Worm (Caenorhabditis elegans) whole organism, late embryonic: ENCODE results near the gene nhr-204.

Experiments used
- C08G9.2 ChIP-seq: sonication (generic microtip); optimal IDR thresholded peaks from 2 replicates; lab custom pipeline; 2016; ENCODE audit warnings: mild to moderate bottlenecking, missing genetic modification characterization, moderate library complexity, missing compliant biosample characterization
- C38D4.7 ChIP-seq: fragments of 200-800 bp; sonication (Bioruptor generic); optimal IDR thresholded peaks from 2 replicates; lab custom pipeline; 2018; ENCODE audit warnings: mild to moderate bottlenecking, missing genetic modification characterization, moderate library complexity, missing compliant biosample characterization
- K02D7.2 ChIP-seq: sonication (generic microtip); optimal IDR thresholded peaks from 2 replicates; lab custom pipeline; 2017; ENCODE audit warnings: mild to moderate bottlenecking, missing genetic modification characterization, missing compliant biosample characterization
- T23F11.4 ChIP-seq: fragments of 200-800 bp; sonication (Bioruptor generic); optimal IDR thresholded peaks from 2 replicates; lab custom pipeline; 2018; ENCODE audit warnings: mild to moderate bottlenecking, missing genetic modification characterization, missing compliant biosample characterization
- Y22D7AL.16 ChIP-seq: sonication (generic microtip); optimal IDR thresholded peaks from 2 replicates; lab custom pipeline; 2016; ENCODE audit warnings: missing genetic modification characterization, missing compliant biosample characterization
- ahr-1 ChIP-seq: sonication (generic microtip); optimal IDR thresholded peaks from 2 replicates; lab custom pipeline; 2016; ENCODE audit warnings: missing genetic modification characterization, missing compliant biosample characterization
- ama-1 ChIP-seq: fragments of 150-350 bp; optimal IDR thresholded peaks from 2 replicates; lab custom pipeline; 2014
- ceh-14 ChIP-seq: sonication (generic microtip); optimal IDR thresholded peaks from 2 replicates; lab custom pipeline; 2016; ENCODE audit warnings: missing genotype, missing genetic modification characterization, missing compliant biosample characterization
- ceh-18 ChIP-seq: sonication (generic microtip); optimal IDR thresholded peaks from 2 replicates; lab custom pipeline; 2016; ENCODE audit warnings: missing genetic modification characterization, missing compliant biosample characterization
- ceh-24 ChIP-seq: sonication (generic microtip); optimal IDR thresholded peaks from 2 replicates; lab custom pipeline; 2016; ENCODE audit warnings: mild to moderate bottlenecking, missing genetic modification characterization, missing compliant biosample characterization
- ceh-34 ChIP-seq: sonication (generic microtip); optimal IDR thresholded peaks from 2 replicates; lab custom pipeline; 2016; ENCODE audit warnings: mild to moderate bottlenecking, missing genetic modification characterization, missing compliant biosample characterization
- ceh-9 ChIP-seq: sonication (generic microtip); optimal IDR thresholded peaks from 2 replicates; lab custom pipeline; 2016; ENCODE audit warnings: mild to moderate bottlenecking, missing genetic modification characterization, inconsistent platforms, missing compliant biosample characterization
- che-1 ChIP-seq: sonication (generic microtip); optimal IDR thresholded peaks from 2 replicates; lab custom pipeline; 2016; ENCODE audit warnings: mild to moderate bottlenecking, missing genetic modification characterization, missing compliant biosample characterization
- elt-2 ChIP-seq: sonication (generic microtip); optimal IDR thresholded peaks from 2 replicates; lab custom pipeline; 2016; ENCODE audit warnings: missing genetic modification reagents, missing genetic modification characterization, missing compliant biosample characterization
- elt-4 ChIP-seq: sonication (generic microtip); optimal IDR thresholded peaks from 2 replicates; lab custom pipeline; 2016; ENCODE audit warnings: missing genetic modification characterization, missing compliant biosample characterization
- ets-4 ChIP-seq: sonication (generic microtip); optimal IDR thresholded peaks from 2 replicates; lab custom pipeline; 2016; ENCODE audit warnings: missing genetic modification characterization, missing compliant biosample characterization
- fax-1 ChIP-seq: sonication (generic microtip); optimal IDR thresholded peaks from 2 replicates; lab custom pipeline; 2016; ENCODE audit warnings: missing genotype, missing genetic modification characterization, missing compliant biosample characterization
- fkh-6 ChIP-seq: sonication (generic microtip); optimal IDR thresholded peaks from 2 replicates; lab custom pipeline; 2016; ENCODE audit warnings: missing genetic modification characterization, missing compliant biosample characterization
- gmeb-2 ChIP-seq: sonication (generic microtip); optimal IDR thresholded peaks from 2 replicates; lab custom pipeline; 2016; ENCODE audit warnings: missing genetic modification characterization, inconsistent platforms, missing compliant biosample characterization
- hlh-13 ChIP-seq: fragments of 200-800 bp; sonication (Bioruptor generic); optimal IDR thresholded peaks from 2 replicates; lab custom pipeline; 2018; ENCODE audit warnings: mild to moderate bottlenecking, missing genetic modification characterization, missing compliant biosample characterization
- hlh-15 ChIP-seq: sonication (generic microtip); optimal IDR thresholded peaks from 2 replicates; lab custom pipeline; 2016; ENCODE audit warnings: missing genetic modification characterization, missing compliant biosample characterization
- lim-6 ChIP-seq: sonication (generic microtip); optimal IDR thresholded peaks from 2 replicates; lab custom pipeline; 2016; ENCODE audit warnings: missing genetic modification characterization, missing compliant biosample characterization
- mec-3 ChIP-seq: sonication (generic microtip); optimal IDR thresholded peaks from 2 replicates; lab custom pipeline; 2016; ENCODE audit warnings: borderline replicate concordance, missing genetic modification characterization, missing compliant biosample characterization
- nfya-1 ChIP-seq: sonication (generic microtip); optimal IDR thresholded peaks from 2 replicates; lab custom pipeline; 2017; ENCODE audit warnings: missing genetic modification characterization, mild to moderate bottlenecking, missing compliant biosample characterization, antibody characterized with exemption, moderate library complexity
- nhr-232 ChIP-seq: sonication (generic microtip); optimal IDR thresholded peaks from 2 replicates; lab custom pipeline; 2016; ENCODE audit warnings: missing genetic modification characterization, missing compliant biosample characterization
- npax-4 ChIP-seq: sonication (generic microtip); optimal IDR thresholded peaks from 2 replicates; lab custom pipeline; 2016; ENCODE audit warnings: missing genetic modification characterization, missing compliant biosample characterization
- pag-3 ChIP-seq: sonication (generic microtip); optimal IDR thresholded peaks from 2 replicates; lab custom pipeline; 2016; ENCODE audit warnings: missing compliant biosample characterization, missing genetic modification characterization, borderline replicate concordance
- pat-9 ChIP-seq: fragments of 200-800 bp; sonication (Bioruptor generic); optimal IDR thresholded peaks from 2 replicates; lab custom pipeline; 2018; ENCODE audit warnings: mild to moderate bottlenecking, missing genetic modification characterization, moderate library complexity, missing compliant biosample characterization
- pros-1 ChIP-seq: fragments of 150-350 bp; optimal IDR thresholded peaks from 2 replicates; lab custom pipeline; 2014; ENCODE audit warnings: missing biosample characterization, missing genetic modification reagents, missing genetic modification characterization
- ref-2 ChIP-seq: sonication (generic microtip); optimal IDR thresholded peaks from 2 replicates; lab custom pipeline; 2016; ENCODE audit warnings: missing genetic modification characterization, missing compliant biosample characterization
- rnt-1 ChIP-seq: sonication (generic microtip); optimal IDR thresholded peaks from 2 replicates; lab custom pipeline; 2016; ENCODE audit warnings: missing genetic modification characterization, missing compliant biosample characterization
- sdc-2 ChIP-seq: sonication (generic microtip); optimal IDR thresholded peaks from 2 replicates; lab custom pipeline; 2016; ENCODE audit warnings: missing genotype, missing genetic modification characterization, missing compliant biosample characterization
- sox-4 ChIP-seq: sonication (generic microtip); optimal IDR thresholded peaks from 2 replicates; lab custom pipeline; 2017; ENCODE audit warnings: mild to moderate bottlenecking, missing genetic modification characterization, inconsistent platforms, missing compliant biosample characterization
- syd-9 ChIP-seq: sonication (generic microtip); optimal IDR thresholded peaks from 2 replicates; lab custom pipeline; 2016; ENCODE audit warnings: mild to moderate bottlenecking, missing genetic modification characterization, moderate library complexity, missing compliant biosample characterization
- tbx-2 ChIP-seq: sonication (generic microtip); optimal IDR thresholded peaks from 2 replicates; lab custom pipeline; 2016; ENCODE audit warnings: missing genetic modification characterization, missing compliant biosample characterization
- unc-42 ChIP-seq: sonication (generic microtip); optimal IDR thresholded peaks from 2 replicates; lab custom pipeline; 2016; ENCODE audit warnings: missing genotype, missing genetic modification characterization, missing compliant biosample characterization
- unc-55 ChIP-seq: sonication (generic microtip); optimal IDR thresholded peaks from 2 replicates; lab custom pipeline; 2017; ENCODE audit warnings: missing biosample characterization, missing genetic modification reagents, missing genetic modification characterization
- unc-86 ChIP-seq: sonication (generic microtip); optimal IDR thresholded peaks from 2 replicates; lab custom pipeline; 2016; ENCODE audit warnings: missing genetic modification characterization, missing compliant biosample characterization
- ztf-16 ChIP-seq: sonication (generic microtip); optimal IDR thresholded peaks from 2 replicates; lab custom pipeline; 2017; ENCODE audit warnings: missing genetic modification characterization, missing compliant biosample characterization

The nhr-204 gene

ce11 chrV:258730-259129 is at the start of gene nhr-204:
Gene nhr-204, minus strand, starts transcription at chrV:258830.
- TF ChIP-seq ceh-9 (tag; lab: Kevin White, UChicago) (no peak), hlh-15 (tag; lab: Kevin White, UChicago) (no peak), ama-1 (lab: Kevin White, UChicago) (no peak), elt-4 (no peak), mec-3 (no peak), npax-4 (tag; lab: Kevin White, UChicago) (no peak), unc-86 (no peak), lim-6 (tag; lab: Kevin White, UChicago) (no peak), unc-55 (no peak), fax-1 (no peak), ztf-16 (tag; lab: Kevin White, UChicago) (no peak), syd-9 (tag; lab: Kevin White, UChicago) (no peak), Y22D7AL.16 (no peak), elt-2 (tag; lab: Kevin White, UChicago) (no peak), ceh-34 (tag; lab: Kevin White, UChicago) (no peak), pat-9 (no peak)

ce11 chrV:304613-305012 is 46.0 kb upstream of the nhr-204 start, which contains the start of gene F33E11.3:
Gene F33E11.3, minus strand, starts transcription at chrV:304713.
- TF ChIP-seq ama-1 (lab: Kevin White, UChicago) = no peak
- TF ChIP-seq K02D7.2 (tag; lab: Kevin White, UChicago) = no peak
- TF ChIP-seq ceh-24 (tag; lab: Kevin White, UChicago) = no peak
- TF ChIP-seq elt-4 = no peak
- TF ChIP-seq ceh-18 (tag; lab: Kevin White, UChicago) = no peak
- no peak for TF ChIP-seq C38D4.7 (GFP tag; lab: Kevin White, UChicago)
- TF ChIP-seq ceh-14 (tag; lab: Kevin White, UChicago) = no peak
- TF ChIP-seq pat-9 = no peak
- no peak for TF ChIP-seq lim-6 (tag; lab: Kevin White, UChicago)

ce11 chrV:303271-303670 is 44.6 kb upstream of the nhr-204 start:
- TF ChIP-seq elt-4 (peak; percentile 89), hlh-13 (GFP tag; lab: Kevin White, UChicago) (no peak)

- TF ChIP-seq unc-42 (tag; lab: Kevin White, UChicago) = no peak
These were observed 39.8 kb upstream of the nhr-204 start for ce11 chrV:298395-298794.

ce11 chrV:297424-297991 is 38.9 kb upstream of the nhr-204 start, which contains the start of gene F33E11.2:
Gene F33E11.2, plus strand, starts transcription at chrV:297947.
- no peak for TF ChIP-seq pag-3 (tag; lab: Kevin White, UChicago)
- TF ChIP-seq nhr-232 (tag; lab: Kevin White, UChicago) = no peak
- no peak for TF ChIP-seq tbx-2 (tag; lab: Kevin White, UChicago)
- TF ChIP-seq sdc-2 (tag; lab: Kevin White, UChicago) = no peak
- TF ChIP-seq hlh-15 (tag; lab: Kevin White, UChicago) = no peak
- no peak for TF ChIP-seq ets-4 (tag; lab: Kevin White, UChicago)
- TF ChIP-seq ceh-9 (tag; lab: Kevin White, UChicago) = no peak
- no peak for TF ChIP-seq T23F11.4
- no peak for TF ChIP-seq K02D7.2 (tag; lab: Kevin White, UChicago)
- TF ChIP-seq fkh-6 (tag; lab: Kevin White, UChicago) = no peak
- TF ChIP-seq pros-1 (tag; lab: Kevin White, UChicago) = no peak
- no peak for TF ChIP-seq che-1 (tag; lab: Kevin White, UChicago)
- no peak for TF ChIP-seq elt-4
- TF ChIP-seq ref-2 (tag; lab: Kevin White, UChicago) = no peak

- no peak for TF ChIP-seq C08G9.2 (tag; lab: Kevin White, UChicago)
- TF ChIP-seq gmeb-2 (tag; lab: Kevin White, UChicago) = no peak
- TF ChIP-seq sox-4 (tag; lab: Kevin White, UChicago) = no peak
- no peak for TF ChIP-seq hlh-15 (tag; lab: Kevin White, UChicago)
- TF ChIP-seq rnt-1 = no peak
- no peak for TF ChIP-seq ahr-1 (tag; lab: Kevin White, UChicago)
- TF ChIP-seq nfya-1 (tag; lab: Kevin White, UChicago) = no peak
- no peak for TF ChIP-seq che-1 (tag; lab: Kevin White, UChicago)
These were observed 37.2 kb upstream of the nhr-204 start for ce11 chrV:295802-296201.
